Worm (Caenorhabditis elegans) whole organism, late embryonic: Measurements from ENCODE around the gene ZK616.5.

ENCODE experiments used
- C08G9.2 ChIP-seq: sonication (generic microtip); optimal IDR thresholded peaks from 2 replicates; lab custom pipeline; 2016; ENCODE audit warnings: mild to moderate bottlenecking, missing genetic modification characterization, moderate library complexity, missing compliant biosample characterization
- K02D7.2 ChIP-seq: sonication (generic microtip); optimal IDR thresholded peaks from 2 replicates; lab custom pipeline; 2017; ENCODE audit warnings: mild to moderate bottlenecking, missing genetic modification characterization, missing compliant biosample characterization
- K09A11.1 ChIP-seq: sonication (generic microtip); optimal IDR thresholded peaks from 2 replicates; lab custom pipeline; 2017; ENCODE audit warnings: antibody characterized with exemption, mild to moderate bottlenecking, missing genetic modification characterization, missing compliant biosample characterization; ENCODE audit not compliant: insufficient read depth
- ahr-1 ChIP-seq: sonication (generic microtip); optimal IDR thresholded peaks from 2 replicates; lab custom pipeline; 2016; ENCODE audit warnings: missing genetic modification characterization, missing compliant biosample characterization
- ama-1 ChIP-seq: fragments of 150-350 bp; optimal IDR thresholded peaks from 2 replicates; lab custom pipeline; 2014
- ceh-18 ChIP-seq: sonication (generic microtip); optimal IDR thresholded peaks from 2 replicates; lab custom pipeline; 2016; ENCODE audit warnings: missing genetic modification characterization, missing compliant biosample characterization
- ceh-2 ChIP-seq: sonication (generic microtip); optimal IDR thresholded peaks from 2 replicates; lab custom pipeline; 2016; ENCODE audit warnings: missing genotype, missing genetic modification characterization, missing compliant biosample characterization
- ceh-22 ChIP-seq: sonication (generic microtip); optimal IDR thresholded peaks from 2 replicates; lab custom pipeline; 2017; ENCODE audit warnings: missing biosample characterization, missing genetic modification characterization
- ceh-31 ChIP-seq: sonication (generic microtip); optimal IDR thresholded peaks from 2 replicates; lab custom pipeline; 2016; ENCODE audit warnings: missing genetic modification characterization, missing compliant biosample characterization
- ceh-34 ChIP-seq: sonication (generic microtip); optimal IDR thresholded peaks from 2 replicates; lab custom pipeline; 2016; ENCODE audit warnings: mild to moderate bottlenecking, missing genetic modification characterization, missing compliant biosample characterization
- ceh-45 ChIP-seq: fragments of 200-800 bp; sonication (Bioruptor generic); IDR thresholded peaks from 2 replicates; pipeline ENCODE4 v1.3.6; 2022; ENCODE audit warnings: missing genetic modification reagents, missing genetic modification characterization, missing compliant biosample characterization
- che-1 ChIP-seq: sonication (generic microtip); optimal IDR thresholded peaks from 2 replicates; lab custom pipeline; 2016; ENCODE audit warnings: mild to moderate bottlenecking, missing genetic modification characterization, missing compliant biosample characterization
- dve-1 ChIP-seq: sonication (generic microtip); optimal IDR thresholded peaks from 2 replicates; lab custom pipeline; 2017; ENCODE audit warnings: antibody characterized with exemption, mild to moderate bottlenecking, missing genetic modification characterization, missing compliant biosample characterization
- eyg-1 ChIP-seq: sonication (generic microtip); optimal IDR thresholded peaks from 2 replicates; lab custom pipeline; 2016; ENCODE audit warnings: missing genotype, missing genetic modification characterization, missing compliant biosample characterization
- fax-1 ChIP-seq: sonication (generic microtip); optimal IDR thresholded peaks from 2 replicates; lab custom pipeline; 2016; ENCODE audit warnings: missing genotype, missing genetic modification characterization, missing compliant biosample characterization
- fkh-10 ChIP-seq: fragments of 150-350 bp; optimal IDR thresholded peaks from 2 replicates; lab custom pipeline; 2014; ENCODE audit warnings: missing biosample characterization, missing genetic modification reagents, missing genetic modification characterization
- fkh-6 ChIP-seq: sonication (generic microtip); optimal IDR thresholded peaks from 2 replicates; lab custom pipeline; 2016; ENCODE audit warnings: missing genetic modification characterization, missing compliant biosample characterization
- gmeb-2 ChIP-seq: sonication (generic microtip); optimal IDR thresholded peaks from 2 replicates; lab custom pipeline; 2016; ENCODE audit warnings: missing genetic modification characterization, inconsistent platforms, missing compliant biosample characterization
- hlh-15 ChIP-seq: sonication (generic microtip); optimal IDR thresholded peaks from 2 replicates; lab custom pipeline; 2016; ENCODE audit warnings: missing genetic modification characterization, missing compliant biosample characterization
- hlh-30 ChIP-seq: sonication (generic microtip); optimal IDR thresholded peaks from 2 replicates; lab custom pipeline; 2017; ENCODE audit warnings: antibody characterized with exemption, missing genetic modification characterization, missing compliant biosample characterization; ENCODE audit not compliant: insufficient read depth
- hlh-8 ChIP-seq: sonication (generic microtip); optimal IDR thresholded peaks from 2 replicates; lab custom pipeline; 2016; ENCODE audit warnings: missing genotype, missing genetic modification characterization, missing compliant biosample characterization
- madf-2 ChIP-seq: sonication (generic microtip); optimal IDR thresholded peaks from 2 replicates; lab custom pipeline; 2017; ENCODE audit warnings: missing genetic modification characterization, missing compliant biosample characterization
- mec-3 ChIP-seq: sonication (generic microtip); optimal IDR thresholded peaks from 2 replicates; lab custom pipeline; 2016; ENCODE audit warnings: borderline replicate concordance, missing genetic modification characterization, missing compliant biosample characterization
- nhr-232 ChIP-seq: sonication (generic microtip); optimal IDR thresholded peaks from 2 replicates; lab custom pipeline; 2016; ENCODE audit warnings: missing genetic modification characterization, missing compliant biosample characterization
- npax-4 ChIP-seq: sonication (generic microtip); optimal IDR thresholded peaks from 2 replicates; lab custom pipeline; 2016; ENCODE audit warnings: missing genetic modification characterization, missing compliant biosample characterization
- pha-2 ChIP-seq: sonication (generic microtip); optimal IDR thresholded peaks from 2 replicates; lab custom pipeline; 2017; ENCODE audit warnings: mild to moderate bottlenecking, missing genetic modification characterization, missing compliant biosample characterization
- pros-1 ChIP-seq: fragments of 150-350 bp; optimal IDR thresholded peaks from 2 replicates; lab custom pipeline; 2014; ENCODE audit warnings: missing biosample characterization, missing genetic modification reagents, missing genetic modification characterization
- ref-2 ChIP-seq: sonication (generic microtip); optimal IDR thresholded peaks from 2 replicates; lab custom pipeline; 2016; ENCODE audit warnings: missing genetic modification characterization, missing compliant biosample characterization
- sdc-2 ChIP-seq: sonication (generic microtip); optimal IDR thresholded peaks from 2 replicates; lab custom pipeline; 2016; ENCODE audit warnings: missing genotype, missing genetic modification characterization, missing compliant biosample characterization
- sox-2 ChIP-seq: fragments of 200-800 bp; sonication (Bioruptor generic); IDR thresholded peaks from 2 replicates; pipeline ENCODE4 v1.3.6; 2022; ENCODE audit warnings: missing genetic modification reagents, missing genetic modification characterization, missing compliant biosample characterization
- sox-4 ChIP-seq: sonication (generic microtip); optimal IDR thresholded peaks from 2 replicates; lab custom pipeline; 2017; ENCODE audit warnings: mild to moderate bottlenecking, missing genetic modification characterization, inconsistent platforms, missing compliant biosample characterization
- syd-9 ChIP-seq: sonication (generic microtip); optimal IDR thresholded peaks from 2 replicates; lab custom pipeline; 2016; ENCODE audit warnings: mild to moderate bottlenecking, missing genetic modification characterization, moderate library complexity, missing compliant biosample characterization
- tbx-2 ChIP-seq: sonication (generic microtip); optimal IDR thresholded peaks from 2 replicates; lab custom pipeline; 2016; ENCODE audit warnings: missing genetic modification characterization, missing compliant biosample characterization
- ttx-3 ChIP-seq: sonication (generic microtip); optimal IDR thresholded peaks from 2 replicates; lab custom pipeline; 2016; ENCODE audit warnings: missing genetic modification reagents, missing genetic modification characterization, missing compliant biosample characterization
- unc-3 ChIP-seq, 2 experiments: fragments of 200-800 bp in 1 of 2; sonication (Bioruptor generic) in 1 of 2; sonication (generic microtip) in 1 of 2; conservative IDR thresholded peaks in 1 of 2; optimal IDR thresholded peaks in 1 of 2; 2 replicates each; pipeline versions ENCODE4 v1.3.6 to Lab custom; 2016 to 2022; ENCODE audit warnings: missing compliant biosample characterization in 2 of 2, missing genetic modification characterization in 2 of 2, missing genetic modification reagents in 1 of 2
- unc-42 ChIP-seq: sonication (generic microtip); optimal IDR thresholded peaks from 2 replicates; lab custom pipeline; 2016; ENCODE audit warnings: missing genotype, missing genetic modification characterization, missing compliant biosample characterization
- unc-55 ChIP-seq: sonication (generic microtip); optimal IDR thresholded peaks from 2 replicates; lab custom pipeline; 2017; ENCODE audit warnings: missing biosample characterization, missing genetic modification reagents, missing genetic modification characterization

The ZK616.5 gene

ce11 chrIV:5411120-5411519 is 19.4 kb downstream of the ZK616.5 start, which contains the start of gene ZK616.65:
Gene ZK616.65, minus strand, starts transcription at chrIV:5411220.
- no peak for TF ChIP-seq ref-2
- no peak for TF ChIP-seq pha-2 (tag; lab: Kevin White, UChicago)
- no peak for TF ChIP-seq ceh-31 (tag; lab: Kevin White, UChicago)
- no peak for TF ChIP-seq che-1 (tag; lab: Kevin White, UChicago)
- no peak for TF ChIP-seq K02D7.2 (tag; lab: Kevin White, UChicago)
- TF ChIP-seq ceh-34 (tag; lab: Kevin White, UChicago), result no peak
- TF ChIP-seq syd-9 (tag; lab: Kevin White, UChicago), result no peak
- TF ChIP-seq dve-1 (tag; lab: Kevin White, UChicago), result no peak
- TF ChIP-seq fkh-10 (GFP tag; lab: Kevin White, UChicago), result no peak
- TF ChIP-seq nhr-232 (tag; lab: Kevin White, UChicago), result no peak
- no peak for TF ChIP-seq tbx-2 (tag; lab: Kevin White, UChicago)
- no peak for TF ChIP-seq K09A11.1 (tag; lab: Kevin White, UChicago)
- no peak for TF ChIP-seq ceh-45
- TF ChIP-seq ceh-18 (tag; lab: Kevin White, UChicago), result no peak
- TF ChIP-seq hlh-15 (tag; lab: Kevin White, UChicago), result no peak
- TF ChIP-seq hlh-30 (tag; lab: Kevin White, UChicago), result no peak
- TF ChIP-seq pros-1 (tag; lab: Kevin White, UChicago), result no peak
- TF ChIP-seq unc-3 (GFP tag; conservative IDR thresholded peaks at IDR 0.05; lab: Robert Waterston, UW), result no peak
- no peak for TF ChIP-seq unc-3 (tag; optimal IDR thresholded peaks at IDR 0.05; lab: Kevin White, UChicago)
- TF ChIP-seq madf-2 (tag; lab: Kevin White, UChicago), result no peak
- TF ChIP-seq ama-1 (lab: Kevin White, UChicago), result no peak

- no peak for TF ChIP-seq ceh-18 (tag; lab: Kevin White, UChicago)
- no peak for TF ChIP-seq nhr-232 (tag; lab: Kevin White, UChicago)
- no peak for TF ChIP-seq K02D7.2 (tag; lab: Kevin White, UChicago)
- no peak for TF ChIP-seq mec-3 (tag; lab: Kevin White, UChicago)
- no peak for TF ChIP-seq fkh-6
- TF ChIP-seq C08G9.2 (tag; lab: Kevin White, UChicago), result no peak
- TF ChIP-seq sox-2 (GFP tag; lab: Robert Waterston, UW), result no peak
- no peak for TF ChIP-seq che-1 (tag; lab: Kevin White, UChicago)
- TF ChIP-seq madf-2 (tag; lab: Kevin White, UChicago), result no peak
- no peak for TF ChIP-seq sox-4 (tag; lab: Kevin White, UChicago)
- TF ChIP-seq ref-2, result no peak
These were observed 20.1 kb downstream of the ZK616.5 start, which contains the start of gene ZK616.8 for ce11 chrIV:5411641-5412337. Gene ZK616.8, minus strand, starts transcription at chrIV:5412193.

DNA sequence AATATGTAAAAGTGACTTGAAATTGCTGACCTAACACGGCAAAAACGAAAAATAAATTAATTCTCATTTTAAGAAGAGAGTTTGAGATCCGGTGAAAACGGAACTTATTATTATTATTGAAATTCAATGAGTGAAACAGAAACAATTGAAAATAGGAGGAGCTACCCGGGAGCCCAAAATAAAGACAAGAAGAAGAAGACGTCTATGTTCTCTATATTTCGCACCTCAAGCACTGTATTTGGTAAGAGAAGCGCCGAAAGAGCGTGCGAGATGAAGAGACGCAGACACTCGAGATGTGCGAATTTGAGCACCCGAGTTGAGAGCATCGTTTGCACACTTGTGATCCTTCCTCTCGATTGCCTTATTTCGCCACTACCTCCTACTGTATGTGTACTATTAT is 24.0 kb downstream of the ZK616.5 start, which contains the start of gene spp-7:
Gene spp-7 (minus strand): TSS at position 101 of the 400 bp plus-strand sequence.
- no peak for TF ChIP-seq syd-9 (tag; lab: Kevin White, UChicago)
- no peak for TF ChIP-seq unc-42 (tag; lab: Kevin White, UChicago)
- TF ChIP-seq sdc-2, result no peak
- no peak for TF ChIP-seq ref-2
- TF ChIP-seq K09A11.1 (tag; lab: Kevin White, UChicago), result no peak
- TF ChIP-seq npax-4 (tag; lab: Kevin White, UChicago), result no peak
- no peak for TF ChIP-seq ceh-2 (tag; lab: Kevin White, UChicago)
- TF ChIP-seq ceh-22 (tag; lab: Kevin White, UChicago), result no peak
- TF ChIP-seq hlh-8, result no peak
- TF ChIP-seq nhr-232 (tag; lab: Kevin White, UChicago), result no peak
- no peak for TF ChIP-seq eyg-1 (tag; lab: Kevin White, UChicago)
- no peak for TF ChIP-seq fax-1 (tag; lab: Kevin White, UChicago)
- no peak for TF ChIP-seq ahr-1 (tag; lab: Kevin White, UChicago)
- TF ChIP-seq gmeb-2 (tag; lab: Kevin White, UChicago), result no peak
- no peak for TF ChIP-seq ttx-3 (tag; lab: Kevin White, UChicago)
- no peak for TF ChIP-seq madf-2 (tag; lab: Kevin White, UChicago)
- TF ChIP-seq unc-55 (GFP tag; lab: Kevin White, UChicago), result no peak
- TF ChIP-seq, all 69 proteins: peak for 0
